Worm (Caenorhabditis elegans) whole organism, late embryonic: ENCODE measurements around the gene ZK673.4.

Experiments used
- C38D4.7 ChIP-seq: fragments of 200-800 bp; sonication (Bioruptor generic); optimal IDR thresholded peaks from 2 replicates; lab custom pipeline; 2018; ENCODE audit warnings: mild to moderate bottlenecking, missing genetic modification characterization, moderate library complexity, missing compliant biosample characterization
- F13H6.1 ChIP-seq: sonication (generic microtip); optimal IDR thresholded peaks from 2 replicates; lab custom pipeline; 2016; ENCODE audit warnings: missing genetic modification characterization, missing compliant biosample characterization
- T23F11.4 ChIP-seq: fragments of 200-800 bp; sonication (Bioruptor generic); optimal IDR thresholded peaks from 2 replicates; lab custom pipeline; 2018; ENCODE audit warnings: mild to moderate bottlenecking, missing genetic modification characterization, missing compliant biosample characterization
- Y22D7AL.16 ChIP-seq: sonication (generic microtip); optimal IDR thresholded peaks from 2 replicates; lab custom pipeline; 2016; ENCODE audit warnings: missing genetic modification characterization, missing compliant biosample characterization
- ahr-1 ChIP-seq: sonication (generic microtip); optimal IDR thresholded peaks from 2 replicates; lab custom pipeline; 2016; ENCODE audit warnings: missing genetic modification characterization, missing compliant biosample characterization
- ceh-14 ChIP-seq: sonication (generic microtip); optimal IDR thresholded peaks from 2 replicates; lab custom pipeline; 2016; ENCODE audit warnings: missing genotype, missing genetic modification characterization, missing compliant biosample characterization
- ceh-18 ChIP-seq: sonication (generic microtip); optimal IDR thresholded peaks from 2 replicates; lab custom pipeline; 2016; ENCODE audit warnings: missing genetic modification characterization, missing compliant biosample characterization
- ceh-19 ChIP-seq: fragments of 200-800 bp; sonication (Bioruptor generic); optimal IDR thresholded peaks from 2 replicates; lab custom pipeline; 2018; ENCODE audit warnings: mild to moderate bottlenecking, missing genetic modification characterization, missing compliant biosample characterization
- ceh-2 ChIP-seq: sonication (generic microtip); optimal IDR thresholded peaks from 2 replicates; lab custom pipeline; 2016; ENCODE audit warnings: missing genotype, missing genetic modification characterization, missing compliant biosample characterization
- ceh-22 ChIP-seq: sonication (generic microtip); optimal IDR thresholded peaks from 2 replicates; lab custom pipeline; 2017; ENCODE audit warnings: missing biosample characterization, missing genetic modification characterization
- ceh-30 ChIP-seq: fragments of 150-350 bp; optimal IDR thresholded peaks from 2 replicates; lab custom pipeline; 2014; ENCODE audit warnings: missing biosample characterization, missing genetic modification characterization
- ceh-31 ChIP-seq: sonication (generic microtip); optimal IDR thresholded peaks from 2 replicates; lab custom pipeline; 2016; ENCODE audit warnings: missing genetic modification characterization, missing compliant biosample characterization
- ceh-45 ChIP-seq: fragments of 200-800 bp; sonication (Bioruptor generic); IDR thresholded peaks from 2 replicates; pipeline ENCODE4 v1.3.6; 2022; ENCODE audit warnings: missing genetic modification reagents, missing genetic modification characterization, missing compliant biosample characterization
- ceh-9 ChIP-seq: sonication (generic microtip); optimal IDR thresholded peaks from 2 replicates; lab custom pipeline; 2016; ENCODE audit warnings: mild to moderate bottlenecking, missing genetic modification characterization, inconsistent platforms, missing compliant biosample characterization
- che-1 ChIP-seq: sonication (generic microtip); optimal IDR thresholded peaks from 2 replicates; lab custom pipeline; 2016; ENCODE audit warnings: mild to moderate bottlenecking, missing genetic modification characterization, missing compliant biosample characterization
- dmd-4 ChIP-seq: sonication (generic microtip); optimal IDR thresholded peaks from 2 replicates; lab custom pipeline; 2016; ENCODE audit warnings: borderline replicate concordance, missing genetic modification characterization, missing compliant biosample characterization
- dve-1 ChIP-seq: sonication (generic microtip); optimal IDR thresholded peaks from 2 replicates; lab custom pipeline; 2017; ENCODE audit warnings: antibody characterized with exemption, mild to moderate bottlenecking, missing genetic modification characterization, missing compliant biosample characterization
- elt-2 ChIP-seq: sonication (generic microtip); optimal IDR thresholded peaks from 2 replicates; lab custom pipeline; 2016; ENCODE audit warnings: missing genetic modification reagents, missing genetic modification characterization, missing compliant biosample characterization
- elt-4 ChIP-seq: sonication (generic microtip); optimal IDR thresholded peaks from 2 replicates; lab custom pipeline; 2016; ENCODE audit warnings: missing genetic modification characterization, missing compliant biosample characterization
- ets-4 ChIP-seq: sonication (generic microtip); optimal IDR thresholded peaks from 2 replicates; lab custom pipeline; 2016; ENCODE audit warnings: missing genetic modification characterization, missing compliant biosample characterization
- eyg-1 ChIP-seq: sonication (generic microtip); optimal IDR thresholded peaks from 2 replicates; lab custom pipeline; 2016; ENCODE audit warnings: missing genotype, missing genetic modification characterization, missing compliant biosample characterization
- fax-1 ChIP-seq: sonication (generic microtip); optimal IDR thresholded peaks from 2 replicates; lab custom pipeline; 2016; ENCODE audit warnings: missing genotype, missing genetic modification characterization, missing compliant biosample characterization
- fkh-10 ChIP-seq: fragments of 150-350 bp; optimal IDR thresholded peaks from 2 replicates; lab custom pipeline; 2014; ENCODE audit warnings: missing biosample characterization, missing genetic modification reagents, missing genetic modification characterization
- hlh-15 ChIP-seq: sonication (generic microtip); optimal IDR thresholded peaks from 2 replicates; lab custom pipeline; 2016; ENCODE audit warnings: missing genetic modification characterization, missing compliant biosample characterization
- hlh-30 ChIP-seq: sonication (generic microtip); optimal IDR thresholded peaks from 2 replicates; lab custom pipeline; 2017; ENCODE audit warnings: antibody characterized with exemption, missing genetic modification characterization, missing compliant biosample characterization; ENCODE audit not compliant: insufficient read depth
- hlh-6 ChIP-seq: sonication (generic microtip); optimal IDR thresholded peaks from 2 replicates; lab custom pipeline; 2016; ENCODE audit warnings: missing genotype, missing genetic modification characterization, missing compliant biosample characterization
- lin-11 ChIP-seq: fragments of 200-800 bp; sonication (Bioruptor generic); optimal IDR thresholded peaks from 2 replicates; lab custom pipeline; 2018; ENCODE audit warnings: mild to moderate bottlenecking, missing genetic modification characterization, missing compliant biosample characterization
- mec-3 ChIP-seq: sonication (generic microtip); optimal IDR thresholded peaks from 2 replicates; lab custom pipeline; 2016; ENCODE audit warnings: borderline replicate concordance, missing genetic modification characterization, missing compliant biosample characterization
- nfya-1 ChIP-seq: sonication (generic microtip); optimal IDR thresholded peaks from 2 replicates; lab custom pipeline; 2017; ENCODE audit warnings: missing genetic modification characterization, mild to moderate bottlenecking, missing compliant biosample characterization, antibody characterized with exemption, moderate library complexity
- nhr-11 ChIP-seq: fragments of 150-350 bp; optimal IDR thresholded peaks from 2 replicates; lab custom pipeline; 2014; ENCODE audit warnings: missing biosample characterization, missing genetic modification characterization
- npax-4 ChIP-seq: sonication (generic microtip); optimal IDR thresholded peaks from 2 replicates; lab custom pipeline; 2016; ENCODE audit warnings: missing genetic modification characterization, missing compliant biosample characterization
- odd-2 ChIP-seq: sonication (generic microtip); optimal IDR thresholded peaks from 2 replicates; lab custom pipeline; 2017; ENCODE audit warnings: antibody characterized with exemption, mild to moderate bottlenecking, missing genetic modification characterization, missing compliant biosample characterization
- pag-3 ChIP-seq: sonication (generic microtip); optimal IDR thresholded peaks from 2 replicates; lab custom pipeline; 2016; ENCODE audit warnings: missing compliant biosample characterization, missing genetic modification characterization, borderline replicate concordance
- pat-9 ChIP-seq: fragments of 200-800 bp; sonication (Bioruptor generic); optimal IDR thresholded peaks from 2 replicates; lab custom pipeline; 2018; ENCODE audit warnings: mild to moderate bottlenecking, missing genetic modification characterization, moderate library complexity, missing compliant biosample characterization
- pax-1 ChIP-seq: fragments of 150-350 bp; optimal IDR thresholded peaks from 2 replicates; lab custom pipeline; 2014; ENCODE audit warnings: missing biosample characterization, missing genetic modification characterization
- pha-2 ChIP-seq: sonication (generic microtip); optimal IDR thresholded peaks from 2 replicates; lab custom pipeline; 2017; ENCODE audit warnings: mild to moderate bottlenecking, missing genetic modification characterization, missing compliant biosample characterization
- pha-4 ChIP-seq: fragments of 150-350 bp; optimal IDR thresholded peaks from 2 replicates; lab custom pipeline; 2018; ENCODE audit warnings: missing biosample characterization, missing genetic modification reagents, missing genetic modification characterization
- pqm-1 ChIP-seq: sonication (generic microtip); optimal IDR thresholded peaks from 2 replicates; lab custom pipeline; 2016; ENCODE audit warnings: missing genetic modification characterization, missing compliant biosample characterization
- ref-2 ChIP-seq: sonication (generic microtip); optimal IDR thresholded peaks from 2 replicates; lab custom pipeline; 2016; ENCODE audit warnings: missing genetic modification characterization, missing compliant biosample characterization
- rnt-1 ChIP-seq: sonication (generic microtip); optimal IDR thresholded peaks from 2 replicates; lab custom pipeline; 2016; ENCODE audit warnings: missing genetic modification characterization, missing compliant biosample characterization
- sox-2 ChIP-seq: fragments of 200-800 bp; sonication (Bioruptor generic); IDR thresholded peaks from 2 replicates; pipeline ENCODE4 v1.3.6; 2022; ENCODE audit warnings: missing genetic modification reagents, missing genetic modification characterization, missing compliant biosample characterization
- tbx-2 ChIP-seq: sonication (generic microtip); optimal IDR thresholded peaks from 2 replicates; lab custom pipeline; 2016; ENCODE audit warnings: missing genetic modification characterization, missing compliant biosample characterization
- tbx-7 ChIP-seq: sonication (generic microtip); optimal IDR thresholded peaks from 2 replicates; lab custom pipeline; 2016; ENCODE audit warnings: missing genotype, missing genetic modification characterization, missing compliant biosample characterization
- unc-42 ChIP-seq: sonication (generic microtip); optimal IDR thresholded peaks from 2 replicates; lab custom pipeline; 2016; ENCODE audit warnings: missing genotype, missing genetic modification characterization, missing compliant biosample characterization
- unc-55 ChIP-seq: sonication (generic microtip); optimal IDR thresholded peaks from 2 replicates; lab custom pipeline; 2017; ENCODE audit warnings: missing biosample characterization, missing genetic modification reagents, missing genetic modification characterization
- unc-86 ChIP-seq: sonication (generic microtip); optimal IDR thresholded peaks from 2 replicates; lab custom pipeline; 2016; ENCODE audit warnings: missing genetic modification characterization, missing compliant biosample characterization
- zip-5 ChIP-seq: sonication (generic microtip); optimal IDR thresholded peaks from 2 replicates; lab custom pipeline; 2016; ENCODE audit warnings: missing genetic modification characterization, missing compliant biosample characterization
- ztf-16 ChIP-seq: sonication (generic microtip); optimal IDR thresholded peaks from 2 replicates; lab custom pipeline; 2017; ENCODE audit warnings: missing genetic modification characterization, missing compliant biosample characterization

Gene ZK673.4

ce11 chrII:10500674-10501073, 48.0 kb downstream of the ZK673.4 start:
- TF ChIP-seq che-1 (tag; lab: Kevin White, UChicago) (no peak), rnt-1 (tag; lab: Kevin White, UChicago) (no peak), unc-55 (GFP tag; lab: Kevin White, UChicago) (no peak), ztf-16 (no peak), elt-2 (tag; lab: Kevin White, UChicago) (no peak), hlh-30 (tag; lab: Kevin White, UChicago) (no peak), fax-1 (tag; lab: Kevin White, UChicago) (no peak), unc-86 (tag; lab: Kevin White, UChicago) (no peak), mec-3 (tag; lab: Kevin White, UChicago) (no peak), elt-4 (no peak), pax-1 (no peak), T23F11.4 (GFP tag; lab: Kevin White, UChicago) (no peak), sox-2 (GFP tag; lab: Robert Waterston, UW) (no peak), ceh-18 (no peak), zip-5 (tag; lab: Kevin White, UChicago) (no peak), tbx-7 (tag; lab: Kevin White, UChicago) (no peak), nhr-11 (tag; lab: Kevin White, UChicago) (no peak), ceh-45 (GFP tag; lab: Robert Waterston, UW) (no peak), nfya-1 (no peak)
- TF ChIP-seq, all 69 proteins: peak for 0

DNA sequence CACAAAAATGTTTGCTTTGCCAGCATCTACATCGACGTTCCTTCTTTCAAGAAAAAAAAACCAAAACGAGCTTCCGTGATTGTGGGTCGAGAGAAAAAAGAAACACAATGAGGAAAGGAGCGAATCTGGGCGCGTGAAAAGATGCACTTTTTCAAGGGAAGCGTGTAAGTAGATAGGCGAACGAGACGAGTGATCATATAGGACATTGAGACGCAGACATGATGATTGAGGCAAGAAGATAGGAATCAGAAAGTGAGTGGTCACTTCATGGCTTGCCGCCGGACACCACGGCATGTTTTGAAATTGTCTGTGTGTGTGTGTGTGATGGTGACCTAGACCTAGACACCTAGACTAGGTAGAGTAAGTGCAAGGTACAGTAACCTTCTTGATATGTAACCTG, 48.9 kb downstream of the ZK673.4 start:
- peak; percentile 3 for TF ChIP-seq F13H6.1
- TF ChIP-seq hlh-15 = no peak
- TF ChIP-seq nfya-1 = peak; percentile 25
- peak; percentile 28 for TF ChIP-seq ceh-31
- TF ChIP-seq ceh-18 = peak; percentile 22
- TF ChIP-seq eyg-1 (tag; lab: Kevin White, UChicago) = no peak
- peak; percentile 44 for TF ChIP-seq rnt-1 (tag; lab: Kevin White, UChicago)
- no peak for TF ChIP-seq ceh-14 (tag; lab: Kevin White, UChicago)
- TF ChIP-seq, all 69 proteins: peak for 5

- TF ChIP-seq nfya-1 (peak; percentile 77), unc-42 (peak; percentile 70), pha-4 (tag; lab: Kevin White, UChicago) (no peak), ceh-30 (tag; lab: Kevin White, UChicago) (no peak), Y22D7AL.16 (tag; lab: Kevin White, UChicago) (no peak), ahr-1 (tag; lab: Kevin White, UChicago) (no peak), unc-55 (GFP tag; lab: Kevin White, UChicago) (peak; percentile 15), fax-1 (tag; lab: Kevin White, UChicago) (peak; percentile 37), ets-4 (tag; lab: Kevin White, UChicago) (peak; percentile 56), npax-4 (tag; lab: Kevin White, UChicago) (no peak), ceh-19 (GFP tag; lab: Kevin White, UChicago) (peak; percentile 58), dmd-4 (tag; lab: Kevin White, UChicago) (no peak), nhr-11 (tag; lab: Kevin White, UChicago) (no peak), F13H6.1 (peak; percentile 77), ceh-22 (tag; lab: Kevin White, UChicago) (no peak), ceh-9 (tag; lab: Kevin White, UChicago) (no peak), eyg-1 (tag; lab: Kevin White, UChicago) (no peak), T23F11.4 (GFP tag; lab: Kevin White, UChicago) (no peak), pqm-1 (tag; lab: Kevin White, UChicago) (peak; percentile 80), lin-11 (tag; lab: Kevin White, UChicago) (peak; percentile 28), hlh-6 (no peak), dve-1 (tag; lab: Kevin White, UChicago) (peak; percentile 18), ref-2 (tag; lab: Kevin White, UChicago) (peak; percentile 87), pha-2 (tag; lab: Kevin White, UChicago) (no peak), ztf-16 (no peak), ceh-31 (peak; percentile 88), tbx-2 (tag; lab: Kevin White, UChicago) (peak; percentile 94), odd-2 (no peak), ceh-2 (tag; lab: Kevin White, UChicago) (peak; percentile 45), C38D4.7 (no peak), fkh-10 (GFP tag; lab: Kevin White, UChicago) (no peak), pat-9 (tag; lab: Kevin White, UChicago) (no peak), ceh-18 (peak; percentile 89), pag-3 (tag; lab: Kevin White, UChicago) (peak; percentile 8)
These were observed 49.9 kb downstream of the ZK673.4 start, which contains the start of gene myrf-1 for ce11 chrII:10502491-10503063. TSS of gene myrf-1 (minus strand) at chrII:10502541.
